Worm (Caenorhabditis elegans) whole organism, L2 larva: Measurements from ENCODE around the gene Y82E9BR.6.
A peak's percentile ranks its signal among the peaks of the same experiment; 100 is the strongest.
"Not testable (repeated sequence)": the region's sequence is repeated elsewhere in the genome, so short reads cannot be mapped to it uniquely, and the experiment has no call there.

Experiments used
- C34F6.9 ChIP-seq: fragments of 150-350 bp; optimal IDR thresholded peaks from 2 replicates; lab custom pipeline; 2014; ENCODE audit warnings: missing biosample characterization, missing genetic modification characterization
- R02D3.7 ChIP-seq: fragments of 150-350 bp; optimal IDR thresholded peaks from 2 replicates; lab custom pipeline; 2014; ENCODE audit warnings: missing biosample characterization, missing genetic modification characterization
- ZK546.5 ChIP-seq: sonication (generic microtip); optimal IDR thresholded peaks from 2 replicates; lab custom pipeline; 2017; ENCODE audit warnings: missing biosample characterization, missing genetic modification characterization
- alr-1 ChIP-seq: fragments of 150-350 bp; optimal IDR thresholded peaks from 2 replicates; lab custom pipeline; 2014; ENCODE audit warnings: missing biosample characterization, missing genetic modification characterization
- ceh-82 ChIP-seq: fragments of 150-350 bp; optimal IDR thresholded peaks from 2 replicates; lab custom pipeline; 2014; ENCODE audit warnings: missing biosample characterization, missing genetic modification characterization
- elt-1 ChIP-seq: fragments of 150-350 bp; optimal IDR thresholded peaks from 2 replicates; lab custom pipeline; 2014; ENCODE audit warnings: missing biosample characterization, missing genetic modification characterization
- elt-3 ChIP-seq: sonication (generic microtip); optimal IDR thresholded peaks from 2 replicates; lab custom pipeline; 2017; ENCODE audit warnings: missing biosample characterization, missing genetic modification characterization
- fos-1 ChIP-seq: fragments of 150-350 bp; optimal IDR thresholded peaks from 2 replicates; lab custom pipeline; 2014; ENCODE audit warnings: missing biosample characterization, missing genetic modification characterization
- gmeb-1 ChIP-seq: fragments of 150-350 bp; optimal IDR thresholded peaks from 2 replicates; lab custom pipeline; 2014; ENCODE audit warnings: missing biosample characterization, missing genetic modification characterization
- lin-13 ChIP-seq: fragments of 150-350 bp; optimal IDR thresholded peaks from 2 replicates; lab custom pipeline; 2014; ENCODE audit warnings: missing biosample characterization, missing genetic modification reagents, missing genetic modification characterization
- lin-39 ChIP-seq: fragments of 150-350 bp; optimal IDR thresholded peaks from 2 replicates; lab custom pipeline; 2014; ENCODE audit warnings: missing biosample characterization, missing genetic modification reagents, missing genetic modification characterization
- lsy-2 ChIP-seq, 2 experiments: fragments of 150-350 bp in 1 of 2; sonication (generic microtip) in 1 of 2; optimal IDR thresholded peaks; 2 replicates each; lab custom pipeline; 2014 to 2017; ENCODE audit warnings: missing biosample characterization in 2 of 2, missing genetic modification characterization in 2 of 2
- mbf-1 ChIP-seq: sonication (generic microtip); optimal IDR thresholded peaks from 2 replicates; lab custom pipeline; 2017; ENCODE audit warnings: missing biosample characterization, missing genetic modification characterization
- mdl-1 ChIP-seq, 2 experiments: fragments of 150-350 bp in 1 of 2; sonication (generic microtip) in 1 of 2; optimal IDR thresholded peaks; 2 replicates each; lab custom pipeline; 2017; ENCODE audit warnings: missing biosample characterization in 2 of 2, missing genetic modification characterization in 2 of 2
- nhr-10 ChIP-seq: sonication (generic microtip); optimal IDR thresholded peaks from 2 replicates; lab custom pipeline; 2017; ENCODE audit warnings: missing biosample characterization, missing genetic modification characterization
- nhr-11 ChIP-seq: fragments of 150-350 bp; optimal IDR thresholded peaks from 2 replicates; lab custom pipeline; 2014; ENCODE audit warnings: missing biosample characterization, missing genetic modification characterization
- nhr-12 ChIP-seq: fragments of 150-350 bp; optimal IDR thresholded peaks from 2 replicates; lab custom pipeline; 2014; ENCODE audit warnings: missing biosample characterization, missing genetic modification characterization
- nhr-23 ChIP-seq: fragments of 150-350 bp; optimal IDR thresholded peaks from 2 replicates; lab custom pipeline; 2014; ENCODE audit warnings: missing biosample characterization, missing genetic modification reagents, missing genetic modification characterization
- nhr-6 ChIP-seq: fragments of 150-350 bp; optimal IDR thresholded peaks from 2 replicates; lab custom pipeline; 2014; ENCODE audit warnings: missing biosample characterization, missing genetic modification characterization
- nhr-77 ChIP-seq: fragments of 150-350 bp; optimal IDR thresholded peaks from 2 replicates; lab custom pipeline; 2014; ENCODE audit warnings: missing biosample characterization, missing genetic modification characterization
- sem-4 ChIP-seq: fragments of 150-350 bp; optimal IDR thresholded peaks from 2 replicates; lab custom pipeline; 2014; ENCODE audit warnings: missing biosample characterization, missing genetic modification reagents, missing genetic modification characterization
- skn-1 ChIP-seq: sonication (generic microtip); optimal IDR thresholded peaks from 2 replicates; lab custom pipeline; 2017; ENCODE audit warnings: missing biosample characterization, missing genetic modification characterization
- sma-3 ChIP-seq: sonication (generic microtip); optimal IDR thresholded peaks from 2 replicates; lab custom pipeline; 2016; ENCODE audit warnings: missing genetic modification reagents, missing genetic modification characterization, missing compliant biosample characterization
- sma-9 ChIP-seq, 2 experiments: fragments of 150-350 bp in 1 of 2; sonication (generic microtip) in 1 of 2; optimal IDR thresholded peaks; 2 replicates each; lab custom pipeline; 2014 to 2016; ENCODE audit warnings: missing genetic modification characterization in 2 of 2, mild to moderate bottlenecking in 1 of 2, missing biosample characterization in 1 of 2, missing compliant biosample characterization in 1 of 2, missing genetic modification reagents in 1 of 2, moderate library complexity in 1 of 2
- snpc-4 ChIP-seq: fragments of 150-350 bp; optimal IDR thresholded peaks from 2 replicates; lab custom pipeline; 2014; ENCODE audit warnings: missing biosample characterization, missing genetic modification characterization
- unc-39 ChIP-seq: fragments of 150-350 bp; optimal IDR thresholded peaks from 2 replicates; lab custom pipeline; 2014; ENCODE audit warnings: missing biosample characterization, missing genetic modification characterization
- unc-55 ChIP-seq: fragments of 150-350 bp; sonication (generic microtip); optimal IDR thresholded peaks from 3 replicates; lab custom pipeline; 2014; ENCODE audit warnings: missing biosample characterization, missing genetic modification reagents, missing genetic modification characterization
- unc-62 ChIP-seq: fragments of 150-350 bp; optimal IDR thresholded peaks from 2 replicates; lab custom pipeline; 2014; ENCODE audit warnings: missing biosample characterization, missing genetic modification reagents, missing genetic modification characterization
- zag-1 ChIP-seq: fragments of 150-350 bp; optimal IDR thresholded peaks from 2 replicates; lab custom pipeline; 2014; ENCODE audit warnings: missing biosample characterization, missing genetic modification characterization
- ztf-11 ChIP-seq: sonication (generic microtip); optimal IDR thresholded peaks from 2 replicates; lab custom pipeline; 2017; ENCODE audit warnings: missing biosample characterization, missing genetic modification characterization

The Y82E9BR.6 gene

ce11 chrIII:1374355-1374807 is 6.6 kb upstream of the Y82E9BR.6 start, which contains the start of gene Y82E9BR.20:
Gene Y82E9BR.20, plus strand, starts transcription at chrIII:1374405.
- no peak for TF ChIP-seq nhr-12
- TF ChIP-seq sma-3 (GFP tag; lab: Kevin White, UChicago) = no peak
- no peak for TF ChIP-seq sem-4 (tag; lab: Kevin White, UChicago)
- TF ChIP-seq ztf-11 (tag; lab: Kevin White, UChicago) = no peak
- TF ChIP-seq elt-1 (tag; lab: Kevin White, UChicago) = no peak
- TF ChIP-seq nhr-77 = no peak
- TF ChIP-seq nhr-11 = no peak
- TF ChIP-seq sma-9 (GFP tag; optimal IDR thresholded peaks at IDR 0.05; lab: Kevin White, UChicago) = no peak
- no peak for TF ChIP-seq sma-9 (tag; optimal IDR thresholded peaks at IDR 0.05; lab: Kevin White, UChicago)
- no peak for TF ChIP-seq snpc-4 (tag; lab: Kevin White, UChicago)
- no peak for TF ChIP-seq ZK546.5 (tag; lab: Kevin White, UChicago)
- TF ChIP-seq fos-1 (tag; lab: Kevin White, UChicago) = no peak
- TF ChIP-seq nhr-6 (tag; lab: Kevin White, UChicago) = no peak
- TF ChIP-seq lsy-2 (tag; optimal IDR thresholded peaks at IDR 0.05; lab: Kevin White, UChicago) = no peak
- TF ChIP-seq elt-3 (tag; lab: Kevin White, UChicago) = no peak
- no peak for TF ChIP-seq unc-55 (GFP tag; lab: Kevin White, UChicago)

- TF ChIP-seq C34F6.9; lin-39 (tag; lab: Kevin White, UChicago); mdl-1 (tag; optimal IDR thresholded peaks at IDR 0.05; lab: Kevin White, UChicago): not testable (repeated sequence)
Measured at ce11 chrIII:1375491-1375890, 5.5 kb upstream of the Y82E9BR.6 start, which contains the start of gene Y82E9BR.10. Gene Y82E9BR.10, minus strand, starts transcription at chrIII:1375591.

ce11 chrIII:1377903-1378302 is 3.1 kb upstream of the Y82E9BR.6 start, which contains the start of gene pals-40:
Gene pals-40, minus strand, starts transcription at chrIII:1378003.
- not testable (repeated sequence) for TF ChIP-seq fos-1, ztf-11, nhr-23 (tag; lab: Kevin White, UChicago)

- TF ChIP-seq ztf-11 (tag; lab: Kevin White, UChicago) (no peak), alr-1 (tag; lab: Kevin White, UChicago) (no peak), sem-4 (tag; lab: Kevin White, UChicago) (no peak), nhr-10 (tag; lab: Kevin White, UChicago) (no peak), ceh-82 (no peak), zag-1 (tag; lab: Kevin White, UChicago) (no peak), unc-62 (no peak), mbf-1 (tag; lab: Kevin White, UChicago) (no peak), R02D3.7 (tag; lab: Kevin White, UChicago) (no peak), skn-1 (tag; lab: Kevin White, UChicago) (no peak), unc-55 (GFP tag; lab: Kevin White, UChicago) (no peak), lin-13 (GFP tag; lab: Kevin White, UChicago) (no peak), nhr-11 (no peak), unc-39 (tag; lab: Kevin White, UChicago) (no peak)
Measured at ce11 chrIII:1383483-1383882, 2.5 kb downstream of the Y82E9BR.6 start.

DNA sequence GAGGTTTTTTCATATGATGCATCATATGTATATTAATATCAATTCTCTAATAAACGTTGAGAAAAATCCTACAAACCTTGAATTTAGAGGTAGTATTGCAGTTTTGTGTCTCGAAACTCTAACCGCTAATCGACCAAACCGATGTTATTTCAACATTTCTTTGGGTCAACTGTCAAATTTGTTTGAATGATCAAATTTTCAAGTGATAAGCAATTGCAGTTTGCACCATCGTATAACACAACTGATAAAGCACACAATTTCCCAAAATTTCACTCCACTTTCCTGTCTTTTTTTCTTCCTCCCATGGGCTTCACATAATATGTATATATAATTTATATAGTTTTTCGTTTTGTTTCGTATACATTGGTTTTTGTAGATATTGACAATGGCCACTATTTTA is 3.1 kb downstream of the Y82E9BR.6 start, which contains the start of the genes fbxa-138 and Y82E9BR.5:
fbxa-138 (minus strand) TSS at position 161 of the 400 bp plus-strand sequence.
Y82E9BR.5 (plus strand) TSS at position 279 of the 400 bp plus-strand sequence.
- peak; percentile 4 for TF ChIP-seq gmeb-1
- no peak for TF ChIP-seq lin-13 (GFP tag; lab: Kevin White, UChicago)
- TF ChIP-seq fos-1 (tag; lab: Kevin White, UChicago) = peak; percentile 87

- TF ChIP-seq fos-1 (tag; lab: Kevin White, UChicago) (peak; percentile 32), elt-1 (tag; lab: Kevin White, UChicago) (no peak)
- TF ChIP-seq, all 48 proteins: peak for 1
Measured at ce11 chrIII:1384694-1385093, 3.7 kb downstream of the Y82E9BR.6 start.
